Fruit fly (Drosophila melanogaster) whole organism: ENCODE results near the gene CG14662.
A peak's percentile ranks its signal among the peaks of the same experiment; 100 is the strongest.

Source experiments
- CG8478 ChIP-seq: fragments of >200 bp; optimal IDR thresholded peaks from 2 replicates; lab custom pipeline; 2018; ENCODE audit warnings: inconsistent platforms
- Dll ChIP-seq: fragments of >200 bp; optimal IDR thresholded peaks from 2 replicates; lab custom pipeline; 2017
- EcR ChIP-seq, 2 experiments: fragments of >200 bp; optimal IDR thresholded peaks; 2 replicates each; lab custom pipeline; 2017; ENCODE audit warnings: missing biosample characterization in 2 of 2, missing genetic modification characterization in 2 of 2, missing genetic modification reagents in 2 of 2
- pan ChIP-seq: fragments of >200 bp; optimal IDR thresholded peaks from 2 replicates; lab custom pipeline; 2017
- psq ChIP-seq: fragments of >200 bp; optimal IDR thresholded peaks from 2 replicates; lab custom pipeline; 2017
- usp ChIP-seq: fragments of >200 bp; optimal IDR thresholded peaks from 2 replicates; lab custom pipeline; 2017; ENCODE audit warnings: missing biosample characterization, missing genetic modification characterization, mixed read lengths

DNA sequence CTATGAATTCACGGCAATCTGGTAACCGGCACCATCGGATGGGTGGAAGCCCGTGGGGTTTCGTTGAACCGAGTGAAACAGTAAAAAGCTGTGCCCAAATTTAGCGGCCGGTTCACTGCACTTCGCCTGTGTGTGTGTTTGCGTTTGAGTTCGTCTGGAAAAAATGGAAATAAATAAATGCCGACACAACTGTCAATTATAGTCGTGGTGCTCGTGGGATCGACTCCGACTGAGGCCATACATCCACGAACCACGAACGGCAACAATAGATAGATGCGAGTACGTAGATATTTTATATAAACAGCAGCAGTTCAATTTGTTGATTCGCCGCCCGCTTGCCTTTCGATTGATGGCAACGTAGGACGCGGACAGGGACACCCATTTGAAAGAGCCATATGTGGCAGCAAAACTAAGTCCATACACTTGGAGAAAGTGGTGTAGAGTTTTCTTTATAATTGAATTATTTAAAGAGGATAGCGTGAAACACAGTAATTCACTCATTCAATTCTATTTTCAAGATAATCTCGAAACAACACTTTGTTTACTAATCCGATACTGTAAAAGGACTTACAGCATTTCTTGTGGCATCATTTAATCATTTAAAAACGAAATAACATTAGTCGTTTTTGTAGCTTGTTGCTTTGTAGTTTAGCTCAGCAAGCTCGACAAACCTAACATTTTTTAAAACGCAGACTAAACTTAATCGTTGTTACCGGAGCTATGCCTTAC lies 11.7 kb upstream of the CG14662 start:
- TF ChIP-seq psq (lab: Kevin White, UChicago) (no peak), usp (GFP tag; lab: Kevin White, UChicago) (no peak), pan (no peak), EcR (GFP tag; optimal IDR thresholded peaks at IDR 0.05; lab: Kevin White, UChicago) (peak in 1 of 2 experiments; percentile 74), CG8478 (lab: Kevin White, UChicago) (no peak), Dll (lab: Kevin White, UChicago) (no peak)
